Fruit fly (Drosophila melanogaster): ENCODE measurements around the gene abd-A.

Gene abd-A

DNA sequence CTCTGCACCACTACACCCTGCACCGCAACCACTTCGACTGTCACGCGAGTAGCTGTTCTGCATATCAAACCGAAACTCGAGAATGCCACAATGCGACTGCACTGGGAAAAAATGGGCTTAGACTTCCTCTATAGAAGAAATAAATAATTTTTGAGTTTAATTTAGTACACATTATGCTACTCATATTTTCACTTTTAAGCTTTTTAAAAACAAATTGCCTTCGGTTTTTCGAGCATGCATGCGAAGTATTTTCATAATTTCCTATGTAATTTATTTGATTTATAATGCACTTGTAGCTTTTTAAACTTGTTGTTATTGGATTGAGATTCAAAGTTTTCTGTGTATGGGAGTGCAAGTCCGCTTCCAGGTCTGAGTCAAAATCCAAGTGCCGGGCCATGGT is 13.6 kb upstream of the abd-A start (continued):
- TF ChIP-seq tgo (GFP tag; IDR thresholded peaks at IDR 0.05) (0 out of 3 replicates have a peak, but pooled peaks have one; percentile 26), CG1233 (GFP tag; optimal IDR thresholded peaks at IDR 0.05) (no peak), Nf-YC (tag; optimal IDR thresholded peaks at IDR 0.05) (no peak), CG31441 (GFP tag; IDR thresholded peaks at IDR 0.05) (peak; percentile 58), slou (GFP tag; optimal IDR thresholded peaks at IDR 0.05) (no peak), ase (GFP tag; IDR thresholded peaks at IDR 0.05) (no peak), zfh1 (GFP tag; IDR thresholded peaks at IDR 0.05) (no peak), Xrp1 (GFP tag; IDR thresholded peaks at IDR 0.05) (0 out of 2 replicates have a peak, but pooled peaks have one; percentile 35), Lpt (GFP tag; optimal IDR thresholded peaks at IDR 0.05) (no peak), gem (tag; optimal IDR thresholded peaks at IDR 0.05) (peak; percentile 47), disco-r (GFP tag; optimal IDR thresholded peaks at IDR 0.05) (no peak), Camta (GFP tag; optimal IDR thresholded peaks at IDR 0.05) (no peak), lola (GFP tag; optimal IDR thresholded peaks at IDR 0.05) (peak in 1 of 3 experiments; percentile 4), CG17328 (GFP tag; IDR thresholded peaks at IDR 0.05) (0 out of 2 replicates have a peak, but pooled peaks have one; percentile 19), CG2875 (GFP tag; optimal IDR thresholded peaks at IDR 0.05) (no peak), oc (tag; optimal IDR thresholded peaks at IDR 0.05) (no peak), CG5953 (GFP tag; IDR thresholded peaks at IDR 0.05) (no peak)

DNA sequence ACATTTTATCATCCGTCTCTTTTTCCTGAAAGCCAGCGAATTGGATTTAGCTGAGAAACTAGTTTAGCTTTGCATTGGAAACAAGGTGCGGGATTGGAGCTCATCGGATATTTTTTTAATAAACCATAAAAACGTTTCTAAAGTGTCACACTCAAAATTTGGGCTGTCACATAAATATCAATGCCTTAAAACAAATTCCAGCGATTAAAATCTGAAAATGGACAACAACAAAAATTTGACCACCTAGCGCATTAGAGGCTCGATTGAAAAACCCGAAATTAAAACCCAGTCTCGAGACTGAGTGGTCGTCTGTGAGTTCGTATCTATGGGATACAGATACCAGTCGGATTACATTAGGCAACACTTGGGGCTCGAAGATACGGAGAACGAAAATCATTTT is 12.7 kb upstream of the abd-A start:
- TF ChIP-seq wek (GFP tag; optimal IDR thresholded peaks at IDR 0.05) = no peak
- TF ChIP-seq abd-A (tag; optimal IDR thresholded peaks at IDR 0.05) = peak; percentile 99
- 0 out of 4 replicates have a peak, but pooled peaks have one; percentile 46 for TF ChIP-seq chinmo (GFP tag; IDR thresholded peaks at IDR 0.05; ENCODE audit: partially characterized antibody)
- TF ChIP-seq CG12744 (GFP tag; optimal IDR thresholded peaks at IDR 0.05) = no peak
- peak; percentile 65 for TF ChIP-seq sd (tag; optimal IDR thresholded peaks at IDR 0.05)

- no peak for TF ChIP-seq hbn (GFP tag; IDR thresholded peaks at IDR 0.05; ENCODE audit: partially characterized antibody)
- TF ChIP-seq vvl (GFP tag; IDR thresholded peaks at IDR 0.05) = 0 out of 2 replicates have a peak, but pooled peaks have one; percentile 33
- 0 out of 4 replicates have a peak, but pooled peaks have one; percentile 28 for TF ChIP-seq chinmo (GFP tag; IDR thresholded peaks at IDR 0.05; ENCODE audit: partially characterized antibody)
- TF ChIP-seq Dll (GFP tag; IDR thresholded peaks at IDR 0.05; ENCODE audit: partially characterized antibody) = no peak
- no peak for TF ChIP-seq ato (GFP tag; IDR thresholded peaks at IDR 0.05; ENCODE audit: partially characterized antibody)
- no peak for TF ChIP-seq dan (GFP tag; IDR thresholded peaks at IDR 0.05)
- TF ChIP-seq pb (GFP tag; optimal IDR thresholded peaks at IDR 0.05) = no peak
- peak; percentile 42; the same call in 1 of the 2 replicates for TF ChIP-seq Awh (GFP tag; IDR thresholded peaks at IDR 0.05)
- no peak for TF ChIP-seq chm (GFP tag; IDR thresholded peaks at IDR 0.05)
- peak; percentile 61 for TF ChIP-seq sd (tag; optimal IDR thresholded peaks at IDR 0.05)
- no peak for TF ChIP-seq ara (GFP tag; IDR thresholded peaks at IDR 0.05)
- no peak for TF ChIP-seq Doc2 (GFP tag; IDR thresholded peaks at IDR 0.05)
- TF ChIP-seq Abd-B (GFP tag; optimal IDR thresholded peaks at IDR 0.05) = peak; percentile 5
- TF ChIP-seq vfl (GFP tag; optimal IDR thresholded peaks at IDR 0.05) = no peak
- peak; percentile 93 for TF ChIP-seq abd-A (tag; optimal IDR thresholded peaks at IDR 0.05)
These were observed 10.9 kb upstream of the abd-A start for dm6 chr3R:16840762-16841161.

- TF ChIP-seq twi (tag; optimal IDR thresholded peaks at IDR 0.05) = peak; percentile 64
- peak in 1 of 2 experiments; percentile 75 for TF ChIP-seq tll (GFP tag; optimal IDR thresholded peaks at IDR 0.05)
- TF ChIP-seq Med (GFP tag) = peak; percentile 51
- peak; percentile 96 for TF ChIP-seq cad (GFP tag; optimal IDR thresholded peaks at IDR 0.05)
- TF ChIP-seq D (optimal IDR thresholded peaks at IDR 0.05) = peak; percentile 74
- TF ChIP-seq D (GFP tag; optimal IDR thresholded peaks at IDR 0.05) = no peak
- TF ChIP-seq B-H2 (GFP tag; optimal IDR thresholded peaks at IDR 0.05) = no peak
- TF ChIP-seq Usf (GFP tag; optimal IDR thresholded peaks at IDR 0.05) = no peak
- TF ChIP-seq Ets65A (GFP tag) = peak; percentile 69
- TF ChIP-seq zen (tag; optimal IDR thresholded peaks at IDR 0.05) = peak; percentile 14
- TF ChIP-seq amos (GFP tag; IDR thresholded peaks at IDR 0.05; ENCODE audit: partially characterized antibody) = no peak
- TF ChIP-seq abd-A (tag; optimal IDR thresholded peaks at IDR 0.05) = peak; percentile 54
These were observed 9.8 kb upstream of the abd-A start for dm6 chr3R:16839559-16840102.
